Fruit fly (Drosophila melanogaster) whole organism, embryonic: ENCODE results near the gene CG17717.

ENCODE experiments used
- B-H1 ChIP-seq: fragments of 200-800 bp; sonication (Bioruptor generic); IDR thresholded peaks from 3 replicates; pipeline ENCODE4 v1.3.6; 2022; ENCODE audit warnings: missing biosample characterization, missing genetic modification characterization
- CG12219 ChIP-seq: fragments of 200-800 bp; sonication (Bioruptor generic); optimal IDR thresholded peaks from 3 replicates; lab custom pipeline; 2018; ENCODE audit warnings: missing biosample characterization, mild to moderate bottlenecking, missing genetic modification characterization
- CG12769 ChIP-seq: fragments of 200-800 bp; sonication (Bioruptor generic); optimal IDR thresholded peaks from 2 replicates; lab custom pipeline; 2019; ENCODE audit warnings: missing biosample characterization, mild to moderate bottlenecking, missing genetic modification characterization, moderate library complexity
- CG14014 ChIP-seq: fragments of 200-800 bp; sonication (Bioruptor generic); IDR thresholded peaks from 2 replicates; pipeline ENCODE4 v1.3.6; 2022; ENCODE audit warnings: missing biosample characterization, missing genetic modification characterization
- CG16779 ChIP-seq: fragments of 200-800 bp; sonication (Bioruptor generic); IDR thresholded peaks from 2 replicates; pipeline ENCODE4 v1.3.6; 2022; ENCODE audit warnings: missing biosample characterization, missing genetic modification characterization
- CG17912 ChIP-seq: fragments of 200-800 bp; sonication (Bioruptor generic); optimal IDR thresholded peaks from 2 replicates; lab custom pipeline; 2018; ENCODE audit warnings: missing biosample characterization, mild to moderate bottlenecking, missing genetic modification characterization
- CG18011 ChIP-seq: fragments of 200-800 bp; sonication (Bioruptor generic); optimal IDR thresholded peaks from 2 replicates; lab custom pipeline; 2017; ENCODE audit warnings: missing biosample characterization, missing genetic modification characterization, mild to moderate bottlenecking, moderate library complexity, missing genotype
- CG18619 ChIP-seq: fragments of 200-800 bp; sonication (Bioruptor generic); optimal IDR thresholded peaks from 3 replicates; lab custom pipeline; 2017; ENCODE audit warnings: missing biosample characterization, mild to moderate bottlenecking, missing genetic modification characterization
- CG2129 ChIP-seq: fragments of 200-800 bp; sonication (Bioruptor generic); IDR thresholded peaks from 2 replicates; pipeline ENCODE4 v1.3.6; 2022; ENCODE audit warnings: missing biosample characterization, missing genetic modification characterization; ENCODE audit not compliant: partially characterized antibody
- CG30020 ChIP-seq: fragments of 200-800 bp; optimal IDR thresholded peaks from 2 replicates; lab custom pipeline; 2019; ENCODE audit warnings: missing biosample characterization, mild to moderate bottlenecking, missing genetic modification characterization, moderate library complexity
- CG3407 ChIP-seq: fragments of 200-800 bp; sonication (Bioruptor generic); optimal IDR thresholded peaks from 2 replicates; lab custom pipeline; 2018; ENCODE audit warnings: missing biosample characterization, mild to moderate bottlenecking, missing genetic modification characterization
- CG4404 ChIP-seq: fragments of 200-800 bp; sonication (Bioruptor generic); IDR thresholded peaks from 2 replicates; pipeline ENCODE4 v1.3.6; 2022; ENCODE audit warnings: missing biosample characterization, missing genetic modification characterization
- CG6175 ChIP-seq: fragments of 200-800 bp; sonication (Bioruptor generic); IDR thresholded peaks from 3 replicates; pipeline ENCODE4 v1.3.6; 2022; ENCODE audit warnings: missing biosample characterization, missing genetic modification characterization
- CG6272 ChIP-seq: fragments of 200-800 bp; sonication (Bioruptor generic); IDR thresholded peaks from 2 replicates; pipeline ENCODE4 v1.3.6; 2022; ENCODE audit warnings: missing biosample characterization, missing genetic modification characterization
- CG6683 ChIP-seq: fragments of 200-800 bp; sonication (Bioruptor generic); optimal IDR thresholded peaks from 2 replicates; lab custom pipeline; 2017; ENCODE audit warnings: missing biosample characterization, mild to moderate bottlenecking, missing genetic modification characterization, missing genetic modification reagents
- CG6791 ChIP-seq: fragments of 200-800 bp; sonication (Bioruptor generic); IDR thresholded peaks from 3 replicates; pipeline ENCODE4 v1.3.6; 2022; ENCODE audit warnings: missing biosample characterization, missing genetic modification characterization; ENCODE audit not compliant: partially characterized antibody
- CG7839 ChIP-seq: fragments of 200-800 bp; sonication (Bioruptor generic); optimal IDR thresholded peaks from 3 replicates; lab custom pipeline; 2018; ENCODE audit warnings: missing biosample characterization, mild to moderate bottlenecking, missing genetic modification characterization, moderate library complexity
- Dll ChIP-seq: fragments of 200-800 bp; sonication (Bioruptor generic); IDR thresholded peaks from 4 replicates; pipeline ENCODE4 v1.3.6; 2022; ENCODE audit warnings: missing biosample characterization, missing genetic modification characterization; ENCODE audit not compliant: partially characterized antibody
- Doc3 ChIP-seq: fragments of 200-800 bp; sonication (Bioruptor generic); IDR thresholded peaks from 3 replicates; pipeline ENCODE4 v1.3.6; 2022; ENCODE audit warnings: missing biosample characterization, missing genetic modification characterization; ENCODE audit not compliant: partially characterized antibody
- Dref ChIP-seq: fragments of 200-800 bp; sonication (Bioruptor generic); IDR thresholded peaks from 2 replicates; pipeline ENCODE4 v1.3.6; 2022; ENCODE audit warnings: missing biosample characterization, missing genetic modification characterization
- Fer2 ChIP-seq: fragments of 200-800 bp; sonication (Bioruptor generic); optimal IDR thresholded peaks from 2 replicates; lab custom pipeline; 2018; ENCODE audit warnings: missing biosample characterization, mild to moderate bottlenecking, missing genetic modification characterization, moderate library complexity
- Mad ChIP-seq: fragments of 200-800 bp; sonication (Bioruptor generic); optimal IDR thresholded peaks from 2 replicates; lab custom pipeline; 2016; ENCODE audit warnings: missing biosample characterization, missing genetic modification characterization
- NFAT ChIP-seq: fragments of 200-800 bp; sonication (Bioruptor generic); IDR thresholded peaks from 2 replicates; pipeline ENCODE4 v1.3.6; 2022; ENCODE audit warnings: missing biosample characterization, missing genetic modification characterization
- Neu2 ChIP-seq: fragments of 200-800 bp; sonication (Bioruptor generic); optimal IDR thresholded peaks from 3 replicates; lab custom pipeline; 2016; ENCODE audit warnings: missing biosample characterization, missing genetic modification characterization, borderline replicate concordance
- Pdp1 ChIP-seq, 2 experiments: fragments of 200-800 bp; sonication (Bioruptor generic); optimal IDR thresholded peaks; 3 replicates each; lab custom pipeline; 2016; ENCODE audit warnings: missing biosample characterization in 2 of 2, missing genetic modification characterization in 2 of 2, mild to moderate bottlenecking in 1 of 2, moderate library complexity in 1 of 2
- Ravus ChIP-seq: fragments of 200-800 bp; sonication (Bioruptor generic); IDR thresholded peaks from 2 replicates; pipeline ENCODE4 v1.3.6; 2022; ENCODE audit warnings: missing biosample characterization, missing genetic modification characterization
- Sox100B ChIP-seq: fragments of 200-800 bp; sonication (Bioruptor generic); optimal IDR thresholded peaks from 3 replicates; lab custom pipeline; 2018; ENCODE audit warnings: missing biosample characterization, mild to moderate bottlenecking, missing genetic modification characterization
- YL-1 ChIP-seq: fragments of 200-800 bp; sonication (Bioruptor generic); optimal IDR thresholded peaks from 3 replicates; lab custom pipeline; 2017; ENCODE audit warnings: missing biosample characterization, mild to moderate bottlenecking, missing genetic modification characterization
- ash1 ChIP-seq: fragments of 200-800 bp; sonication (Bioruptor generic); optimal IDR thresholded peaks from 2 replicates; lab custom pipeline; 2018; ENCODE audit warnings: missing biosample characterization, mild to moderate bottlenecking, missing genetic modification characterization
- chn ChIP-seq: fragments of 200-800 bp; sonication (Bioruptor generic); optimal IDR thresholded peaks from 2 replicates; lab custom pipeline; 2016; ENCODE audit warnings: missing biosample characterization, missing genetic modification characterization
- dimm ChIP-seq: fragments of 200-800 bp; sonication (Bioruptor generic); IDR thresholded peaks from 2 replicates; pipeline ENCODE4 v1.3.6; 2022; ENCODE audit warnings: missing biosample characterization, missing genetic modification characterization
- exex ChIP-seq: fragments of 200-800 bp; sonication (Bioruptor generic); optimal IDR thresholded peaks from 4 replicates; lab custom pipeline; 2018; ENCODE audit warnings: missing biosample characterization, mild to moderate bottlenecking, missing genetic modification characterization, moderate library complexity
- ftz-f1 ChIP-seq: fragments of 200-800 bp; sonication (Bioruptor generic); optimal IDR thresholded peaks from 2 replicates; lab custom pipeline; 2016; ENCODE audit warnings: missing biosample characterization, missing genetic modification characterization
- gce ChIP-seq: fragments of 200-800 bp; sonication (Bioruptor generic); IDR thresholded peaks from 3 replicates; pipeline ENCODE4 v1.3.6; 2022; ENCODE audit warnings: missing biosample characterization, missing genetic modification characterization
- gcm ChIP-seq: fragments of 200-800 bp; sonication (Bioruptor generic); optimal IDR thresholded peaks from 2 replicates; lab custom pipeline; 2019; ENCODE audit warnings: missing biosample characterization, mild to moderate bottlenecking, missing genetic modification characterization, moderate library complexity
- kni ChIP-seq: fragments of 200-800 bp; sonication (Bioruptor generic); optimal IDR thresholded peaks from 3 replicates; lab custom pipeline; 2017; ENCODE audit warnings: mild to moderate bottlenecking, missing biosample characterization, missing genetic modification reagents, missing genetic modification characterization
- lab ChIP-seq: fragments of 200-800 bp; sonication (Bioruptor generic); optimal IDR thresholded peaks from 3 replicates; lab custom pipeline; 2017; ENCODE audit warnings: missing biosample characterization, missing genetic modification characterization, mild to moderate bottlenecking, moderate library complexity, missing genetic modification reagents
- nerfin-2 ChIP-seq: fragments of 200-800 bp; sonication (Bioruptor generic); IDR thresholded peaks from 2 replicates; pipeline ENCODE4 v1.3.6; 2022; ENCODE audit warnings: missing biosample characterization, missing genetic modification characterization; ENCODE audit not compliant: partially characterized antibody
- nmo ChIP-seq: fragments of 200-800 bp; sonication (Bioruptor generic); optimal IDR thresholded peaks from 2 replicates; lab custom pipeline; 2018; ENCODE audit warnings: missing biosample characterization, mild to moderate bottlenecking, missing genetic modification characterization, moderate library complexity
- pb ChIP-seq: fragments of 200-800 bp; sonication (Bioruptor generic); optimal IDR thresholded peaks from 3 replicates; lab custom pipeline; 2016; ENCODE audit warnings: missing biosample characterization, missing genetic modification characterization
- psq ChIP-seq: fragments of 200-800 bp; sonication (Bioruptor generic); optimal IDR thresholded peaks from 2 replicates; lab custom pipeline; 2017; ENCODE audit warnings: missing biosample characterization, missing genetic modification characterization
- pzg ChIP-seq: fragments of 200-800 bp; sonication (Bioruptor generic); optimal IDR thresholded peaks from 3 replicates; lab custom pipeline; 2018; ENCODE audit warnings: missing biosample characterization, mild to moderate bottlenecking, missing genetic modification characterization, moderate library complexity
- repo ChIP-seq: fragments of 200-800 bp; sonication (Bioruptor generic); optimal IDR thresholded peaks from 2 replicates; lab custom pipeline; 2016; ENCODE audit warnings: missing biosample characterization, missing genetic modification characterization
- run ChIP-seq: fragments of 200-800 bp; sonication (Bioruptor generic); optimal IDR thresholded peaks from 3 replicates; lab custom pipeline; 2018; ENCODE audit warnings: missing biosample characterization, mild to moderate bottlenecking, missing genetic modification characterization
- sqz ChIP-seq: fragments of 200-800 bp; sonication (Bioruptor generic); optimal IDR thresholded peaks from 3 replicates; lab custom pipeline; 2018; ENCODE audit warnings: missing biosample characterization, mild to moderate bottlenecking, missing genetic modification characterization
- sr ChIP-seq: fragments of 200-800 bp; sonication (Bioruptor generic); IDR thresholded peaks from 3 replicates; pipeline ENCODE4 v1.3.6; 2022; ENCODE audit warnings: missing biosample characterization, missing genetic modification characterization
- tin ChIP-seq: fragments of 200-800 bp; sonication (Bioruptor generic); optimal IDR thresholded peaks from 3 replicates; lab custom pipeline; 2016; ENCODE audit warnings: missing biosample characterization, missing genetic modification characterization
- tll ChIP-seq, 2 experiments: fragments of 200-800 bp in 1 of 2; fragments of >200 bp in 1 of 2; sonication (Bioruptor generic) in 1 of 2; optimal IDR thresholded peaks; 2 replicates each; lab custom pipeline; 2017 to 2019; ENCODE audit warnings: missing biosample characterization in 2 of 2, missing genetic modification characterization in 2 of 2, mild to moderate bottlenecking in 1 of 2, moderate library complexity in 1 of 2
- tup ChIP-seq: fragments of 200-800 bp; sonication (Bioruptor generic); optimal IDR thresholded peaks from 2 replicates; lab custom pipeline; 2016; ENCODE audit warnings: missing biosample characterization, mild to moderate bottlenecking, missing genetic modification characterization, moderate library complexity

The CG17717 gene

dm6 chrX:6543569-6544173 lies 45.4 kb upstream of the CG17717 start (continued):
- TF ChIP-seq CG16779 (GFP tag; lab: Robert Waterston, UW) (no peak), YL-1 (no peak), CG6272 (GFP tag; lab: Robert Waterston, UW) (no peak), gce (GFP tag; lab: Robert Waterston, UW) (no peak), Pdp1 (GFP tag; optimal IDR thresholded peaks at IDR 0.05; lab: Kevin White, UChicago) (no peak), psq (GFP tag; lab: Kevin White, UChicago) (no peak), gcm (GFP tag; lab: Kevin White, UChicago) (no peak), CG2129 (GFP tag; lab: Robert Waterston, UW) (no peak), dimm (GFP tag; lab: Robert Waterston, UW) (no peak), Neu2 (GFP tag; lab: Kevin White, UChicago) (no peak), CG6175 (GFP tag; lab: Robert Waterston, UW) (no peak), nmo (GFP tag; lab: Kevin White, UChicago) (peak; percentile 16), CG3407 (GFP tag; lab: Kevin White, UChicago) (no peak), sqz (GFP tag; lab: Kevin White, UChicago) (no peak), CG17912 (GFP tag; lab: Kevin White, UChicago) (no peak), run (tag; lab: Kevin White, UChicago) (no peak), tll (GFP tag; optimal IDR thresholded peaks at IDR 0.05; lab: Kevin White, UChicago) (no peak), CG18011 (GFP tag; lab: Kevin White, UChicago) (no peak), CG6683 (no peak), Dref (GFP tag; lab: Robert Waterston, UW) (no peak), exex (tag; lab: Kevin White, UChicago) (no peak), lab (GFP tag; lab: Kevin White, UChicago) (no peak), kni (no peak), chn (GFP tag; lab: Kevin White, UChicago) (no peak), NFAT (GFP tag; lab: Robert Waterston, UW) (no peak), CG12769 (tag; lab: Kevin White, UChicago) (no peak), ftz-f1 (GFP tag; lab: Kevin White, UChicago) (no peak), pb (no peak), Doc3 (GFP tag; lab: Robert Waterston, UW) (no peak), Sox100B (GFP tag; lab: Kevin White, UChicago) (no peak), Dll (GFP tag; lab: Robert Waterston, UW) (no peak), CG14014 (0 out of 2 replicates have a peak, but pooled peaks have one; percentile 11), Mad (GFP tag; lab: Kevin White, UChicago) (no peak), pzg (GFP tag; lab: Kevin White, UChicago) (no peak), tup (no peak), tin (GFP tag; lab: Kevin White, UChicago) (no peak), repo (GFP tag; lab: Kevin White, UChicago) (no peak), CG30020 (no peak), CG4404 (no peak), ash1 (GFP tag; lab: Kevin White, UChicago) (no peak), CG18619 (GFP tag; lab: Kevin White, UChicago) (no peak), CG6791 (0 out of 3 replicates have a peak, but pooled peaks have one; percentile 32), CG7839 (tag; lab: Kevin White, UChicago) (peak; percentile 33), sr (GFP tag; lab: Robert Waterston, UW) (peak; percentile 76; the same call in 2 of the 3 replicates), Fer2 (tag; lab: Kevin White, UChicago) (no peak), nerfin-2 (GFP tag; lab: Robert Waterston, UW) (no peak), Ravus (GFP tag; lab: Robert Waterston, UW) (no peak), B-H1 (GFP tag; lab: Robert Waterston, UW) (no peak), CG12219 (GFP tag; lab: Kevin White, UChicago) (no peak)
